Fruit fly (Drosophila melanogaster): Measurements from ENCODE around the gene CG3407.

CG3407 gene

dm6 chr2L:3852120-3852519 is 38.9 kb upstream of the CG3407 start (continued):
- TF ChIP-seq CG12104 (GFP tag; optimal IDR thresholded peaks at IDR 0.05), result no peak
- TF ChIP-seq slou (GFP tag; optimal IDR thresholded peaks at IDR 0.05), result no peak
- no peak for TF ChIP-seq Mrtf (GFP tag; IDR thresholded peaks at IDR 0.05)
- peak; percentile 26 for TF ChIP-seq CG12219 (GFP tag; optimal IDR thresholded peaks at IDR 0.05)
- no peak for TF ChIP-seq fu2 (GFP tag; optimal IDR thresholded peaks at IDR 0.05)
- TF ChIP-seq dan (GFP tag; IDR thresholded peaks at IDR 0.05), result no peak
- TF ChIP-seq Bteb2 (GFP tag; optimal IDR thresholded peaks at IDR 0.05), result no peak
- TF ChIP-seq toy (GFP tag; IDR thresholded peaks at IDR 0.05), result no peak
- peak; percentile 37; the same call in 1 of the 2 replicates for TF ChIP-seq CG4360 (GFP tag; IDR thresholded peaks at IDR 0.05)
- TF ChIP-seq ftz-f1 (GFP tag; optimal IDR thresholded peaks at IDR 0.05), result no peak
- TF ChIP-seq Rfx (GFP tag; IDR thresholded peaks at IDR 0.05), result no peak
- TF ChIP-seq hb (GFP tag; IDR thresholded peaks at IDR 0.05; ENCODE audit: partially characterized antibody), result no peak
- no peak for TF ChIP-seq pita (GFP tag; optimal IDR thresholded peaks at IDR 0.05)
- no peak for TF ChIP-seq CG8290 (GFP tag; optimal IDR thresholded peaks at IDR 0.05)
- TF ChIP-seq CG8290 (tag; optimal IDR thresholded peaks at IDR 0.05), result peak in 1 of 2 experiments; percentile 28
- TF ChIP-seq cwo (GFP tag; optimal IDR thresholded peaks at IDR 0.05), result no peak
- no peak for TF ChIP-seq hbn (GFP tag; IDR thresholded peaks at IDR 0.05; ENCODE audit: partially characterized antibody)
- TF ChIP-seq CG17802 (tag; optimal IDR thresholded peaks at IDR 0.05), result no peak
- TF ChIP-seq schlank (tag; optimal IDR thresholded peaks at IDR 0.05), result no peak
- no peak for TF ChIP-seq E2f1 (GFP tag; IDR thresholded peaks at IDR 0.05)
- no peak for TF ChIP-seq Opbp (GFP tag; IDR thresholded peaks at IDR 0.05; ENCODE audit: partially characterized antibody)
- peak; percentile 61 for TF ChIP-seq nmo (GFP tag; optimal IDR thresholded peaks at IDR 0.05)
- TF ChIP-seq sim (GFP tag; IDR thresholded peaks at IDR 0.05), result peak; percentile 69
- TF ChIP-seq CG11560 (tag; IDR thresholded peaks at IDR 0.05), result no peak
- TF ChIP-seq CG3281 (GFP tag; optimal IDR thresholded peaks at IDR 0.05), result no peak
- TF ChIP-seq CG7786 (GFP tag; optimal IDR thresholded peaks at IDR 0.05), result no peak
- TF ChIP-seq CG11456 (GFP tag; IDR thresholded peaks at IDR 0.05), result no peak
- no peak for TF ChIP-seq BEAF-32 (GFP tag; optimal IDR thresholded peaks at IDR 0.05)
- no peak for TF ChIP-seq TFAM (GFP tag; optimal IDR thresholded peaks at IDR 0.05)
- TF ChIP-seq CG10565 (GFP tag; optimal IDR thresholded peaks at IDR 0.05), result no peak
- TF ChIP-seq nerfin-2 (GFP tag; IDR thresholded peaks at IDR 0.05; ENCODE audit: partially characterized antibody), result no peak
- TF ChIP-seq Spps (tag; optimal IDR thresholded peaks at IDR 0.05), result peak; percentile 47
- TF ChIP-seq CG13123 (GFP tag; optimal IDR thresholded peaks at IDR 0.05), result peak; percentile 14
- no peak for TF ChIP-seq CG13296 (GFP tag; optimal IDR thresholded peaks at IDR 0.05)
- TF ChIP-seq esg (GFP tag; conservative IDR thresholded peaks at IDR 0.05), result no peak
- no peak for TF ChIP-seq wdn (GFP tag; IDR thresholded peaks at IDR 0.05)
- TF ChIP-seq CG33557 (GFP tag; optimal IDR thresholded peaks at IDR 0.05), result peak; percentile 74
- TF ChIP-seq CG12659 (GFP tag; optimal IDR thresholded peaks at IDR 0.05), result no peak
- no peak for TF ChIP-seq abd-A (tag; optimal IDR thresholded peaks at IDR 0.05)
- no peak for TF ChIP-seq CG34376 (GFP tag; optimal IDR thresholded peaks at IDR 0.05)
- TF ChIP-seq CG17829 (tag; optimal IDR thresholded peaks at IDR 0.05), result peak; percentile 68
- no peak for TF ChIP-seq mld (GFP tag; IDR thresholded peaks at IDR 0.05; ENCODE audit: partially characterized antibody)
- no peak for TF ChIP-seq Sin3A (optimal IDR thresholded peaks at IDR 0.05)
- no peak for TF ChIP-seq usp (GFP tag; optimal IDR thresholded peaks at IDR 0.05)
- no peak for TF ChIP-seq repo (GFP tag; optimal IDR thresholded peaks at IDR 0.05)
- TF ChIP-seq Nf-YA (GFP tag; IDR thresholded peaks at IDR 0.05), result no peak
- TF ChIP-seq Blimp-1 (GFP tag; optimal IDR thresholded peaks at IDR 0.05), result peak; percentile 68
- TF ChIP-seq Gsc (GFP tag; IDR thresholded peaks at IDR 0.05), result no peak
- no peak for TF ChIP-seq CG2129 (GFP tag; IDR thresholded peaks at IDR 0.05; ENCODE audit: partially characterized antibody)
- TF ChIP-seq h (optimal IDR thresholded peaks at IDR 0.05), result no peak
- no peak for TF ChIP-seq crp (GFP tag; optimal IDR thresholded peaks at IDR 0.05)
- TF ChIP-seq sisA (GFP tag; IDR thresholded peaks at IDR 0.05), result peak; percentile 53

Measured in whole organism, embryonic.